Worm (Caenorhabditis elegans): ENCODE results near the gene maph-9.

The maph-9 gene

DNA sequence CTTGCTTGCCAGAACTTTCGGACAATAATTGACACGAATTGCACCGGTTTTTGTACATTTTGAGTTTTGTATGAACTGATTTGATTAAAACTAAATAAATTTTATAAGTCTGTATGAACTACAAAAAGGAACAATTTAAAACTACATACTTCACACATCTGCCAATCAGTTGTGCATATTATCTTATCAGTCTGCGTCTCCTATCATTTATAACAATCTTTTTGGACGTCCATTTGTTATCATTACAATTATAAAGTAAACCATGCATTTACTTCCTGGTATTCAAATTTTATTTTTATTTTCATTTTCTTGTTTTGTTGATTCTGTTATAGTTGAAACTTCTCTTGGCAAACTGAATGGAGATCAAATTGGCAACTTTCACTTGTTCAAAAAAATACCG lies 23.9 kb downstream of the maph-9 start, which contains the start of gene cest-10:
TSS of gene cest-10 (plus strand) at position 254 of the 400 bp plus-strand sequence.
- TF ChIP-seq ceh-30 (tag; optimal IDR thresholded peaks at IDR 0.05) (no peak), ama-1 (optimal IDR thresholded peaks at IDR 0.05) (no peak), eyg-1 (tag; optimal IDR thresholded peaks at IDR 0.05) (no peak), ztf-16 (tag; optimal IDR thresholded peaks at IDR 0.05) (no peak), ceh-34 (tag; optimal IDR thresholded peaks at IDR 0.05) (no peak), hlh-6 (tag; optimal IDR thresholded peaks at IDR 0.05) (no peak), ceh-31 (tag; optimal IDR thresholded peaks at IDR 0.05) (no peak), odd-2 (tag; optimal IDR thresholded peaks at IDR 0.05) (no peak), elt-2 (tag; optimal IDR thresholded peaks at IDR 0.05) (peak; percentile 71)

DNA sequence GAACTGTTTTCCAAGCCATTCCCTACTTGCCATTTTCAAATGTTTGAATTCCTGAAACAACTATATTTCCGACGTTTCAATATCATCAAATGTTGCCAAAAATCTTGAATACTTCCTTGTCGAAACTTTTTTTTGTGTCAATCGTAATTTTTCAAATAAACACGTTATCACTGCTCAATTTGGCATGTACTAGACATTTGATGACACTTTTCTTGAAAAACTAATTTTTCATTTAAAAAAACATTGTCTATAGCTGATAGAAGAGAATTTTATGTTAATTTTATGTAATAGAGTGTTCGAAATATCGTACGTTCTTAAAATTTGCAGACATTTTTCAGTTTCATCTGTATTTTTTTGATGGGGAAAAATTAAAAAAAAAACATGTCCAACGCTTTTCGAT lies 26.4 kb downstream of the maph-9 start:
- no peak for TF ChIP-seq nhr-11 (tag; optimal IDR thresholded peaks at IDR 0.05)

DNA sequence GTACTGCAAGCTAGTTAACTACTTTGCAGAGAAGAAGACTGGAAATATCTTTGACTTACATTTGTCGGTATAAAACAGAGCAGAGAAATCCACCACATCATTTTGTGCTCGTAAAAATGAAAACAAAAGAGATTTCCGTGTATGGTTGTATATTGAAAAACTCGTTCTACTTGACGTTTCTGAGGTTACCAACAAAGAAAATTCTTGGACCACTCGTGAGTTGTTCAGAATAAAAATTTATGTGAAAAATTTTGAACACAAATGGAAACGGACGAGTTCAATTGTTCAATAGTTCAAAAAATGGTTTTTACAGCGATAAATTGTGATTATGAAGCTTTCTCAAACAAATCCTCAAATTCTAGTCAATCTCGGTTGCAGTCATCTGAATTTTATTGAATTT lies 28.2 kb downstream of the maph-9 start, which contains the start of gene clec-179:
TSS of gene clec-179 (minus strand) at position 101 of the 400 bp plus-strand sequence.
- TF ChIP-seq C08G9.2 (tag; optimal IDR thresholded peaks at IDR 0.05): no peak
- no peak for TF ChIP-seq ceh-18 (tag; optimal IDR thresholded peaks at IDR 0.05)
- TF ChIP-seq nhr-232 (tag; optimal IDR thresholded peaks at IDR 0.05): no peak
- no peak for TF ChIP-seq dve-1 (tag; optimal IDR thresholded peaks at IDR 0.05)
- TF ChIP-seq nhr-11 (tag; optimal IDR thresholded peaks at IDR 0.05): no peak
- no peak for TF ChIP-seq lim-6 (tag; optimal IDR thresholded peaks at IDR 0.05)
- TF ChIP-seq ceh-45 (GFP tag; IDR thresholded peaks at IDR 0.05): no peak

DNA sequence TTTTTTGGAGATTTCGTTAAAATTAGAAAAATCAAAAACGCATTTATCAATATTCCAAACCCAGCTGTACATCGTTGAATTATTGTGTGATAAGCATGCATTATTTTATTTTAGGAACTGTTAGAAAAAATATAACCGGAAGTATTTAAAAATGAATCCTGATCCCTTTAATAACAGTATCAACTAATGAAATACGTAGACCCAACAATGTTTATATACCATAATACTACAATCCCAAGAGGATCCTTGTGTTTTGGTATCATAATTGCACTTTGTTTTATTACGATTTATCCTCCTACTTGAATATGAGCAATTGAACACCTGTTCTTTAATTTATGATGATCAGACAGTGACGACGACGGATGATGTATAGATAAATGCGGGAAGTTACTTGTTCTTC lies 30.3 kb downstream of the maph-9 start, which contains the start of gene str-249:
TSS of gene str-249 (minus strand) at position 101 of the 400 bp plus-strand sequence.
- TF ChIP-seq tbx-2 (tag; optimal IDR thresholded peaks at IDR 0.05) (no peak), lim-6 (tag; optimal IDR thresholded peaks at IDR 0.05) (no peak), ets-4 (tag; optimal IDR thresholded peaks at IDR 0.05) (no peak), ceh-45 (GFP tag; IDR thresholded peaks at IDR 0.05) (no peak), sdc-2 (tag; optimal IDR thresholded peaks at IDR 0.05) (no peak), Y22D7AL.16 (tag; optimal IDR thresholded peaks at IDR 0.05) (no peak), unc-3 (GFP tag; conservative IDR thresholded peaks at IDR 0.05) (no peak), unc-3 (tag; optimal IDR thresholded peaks at IDR 0.05) (no peak), fax-1 (tag; optimal IDR thresholded peaks at IDR 0.05) (no peak), unc-55 (GFP tag; optimal IDR thresholded peaks at IDR 0.05) (no peak), ceh-24 (tag; optimal IDR thresholded peaks at IDR 0.05) (no peak)

DNA sequence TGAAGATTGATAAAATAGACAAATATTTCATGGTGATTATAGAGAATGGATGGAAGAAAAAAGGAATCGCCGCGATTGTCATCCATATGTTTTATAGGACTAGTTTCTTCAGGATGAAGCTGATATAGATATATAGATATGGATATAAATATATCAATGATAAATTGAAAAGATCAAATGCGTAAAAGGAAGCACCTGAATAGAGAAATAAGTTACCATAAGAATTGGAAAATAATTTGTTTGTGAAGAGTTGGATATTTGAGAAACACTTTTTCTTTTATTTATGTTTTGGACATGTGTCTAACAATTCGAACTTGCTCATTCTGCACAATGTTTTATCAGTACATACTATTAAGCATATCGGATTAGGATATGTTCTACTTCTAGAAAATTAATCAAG lies 31.6 kb downstream of the maph-9 start, which contains the start of gene C42D4.13:
TSS of gene C42D4.13 (minus strand) at position 101 of the 400 bp plus-strand sequence.
- TF ChIP-seq dmd-4 (tag; optimal IDR thresholded peaks at IDR 0.05; ENCODE audit: borderline replicate concordance): no peak
- no peak for TF ChIP-seq nhr-11 (tag; optimal IDR thresholded peaks at IDR 0.05)
- TF ChIP-seq T23F11.4 (GFP tag; optimal IDR thresholded peaks at IDR 0.05): no peak
- TF ChIP-seq gmeb-2 (tag; optimal IDR thresholded peaks at IDR 0.05): no peak
- TF ChIP-seq ceh-22 (tag; optimal IDR thresholded peaks at IDR 0.05): no peak
- no peak for TF ChIP-seq fkh-10 (GFP tag; optimal IDR thresholded peaks at IDR 0.05)
- TF ChIP-seq ceh-9 (tag; optimal IDR thresholded peaks at IDR 0.05): no peak
- TF ChIP-seq ceh-2 (tag; optimal IDR thresholded peaks at IDR 0.05): no peak
- TF ChIP-seq dve-1 (tag; optimal IDR thresholded peaks at IDR 0.05): no peak
- TF ChIP-seq rnt-1 (tag; optimal IDR thresholded peaks at IDR 0.05): no peak
- no peak for TF ChIP-seq hlh-13 (GFP tag; optimal IDR thresholded peaks at IDR 0.05)
- TF ChIP-seq unc-86 (tag; optimal IDR thresholded peaks at IDR 0.05): no peak
